Fruit fly (Drosophila melanogaster): ENCODE measurements around the gene Rubicon.
A peak's percentile ranks its signal among the peaks of the same experiment; 100 is the strongest.

DNA sequence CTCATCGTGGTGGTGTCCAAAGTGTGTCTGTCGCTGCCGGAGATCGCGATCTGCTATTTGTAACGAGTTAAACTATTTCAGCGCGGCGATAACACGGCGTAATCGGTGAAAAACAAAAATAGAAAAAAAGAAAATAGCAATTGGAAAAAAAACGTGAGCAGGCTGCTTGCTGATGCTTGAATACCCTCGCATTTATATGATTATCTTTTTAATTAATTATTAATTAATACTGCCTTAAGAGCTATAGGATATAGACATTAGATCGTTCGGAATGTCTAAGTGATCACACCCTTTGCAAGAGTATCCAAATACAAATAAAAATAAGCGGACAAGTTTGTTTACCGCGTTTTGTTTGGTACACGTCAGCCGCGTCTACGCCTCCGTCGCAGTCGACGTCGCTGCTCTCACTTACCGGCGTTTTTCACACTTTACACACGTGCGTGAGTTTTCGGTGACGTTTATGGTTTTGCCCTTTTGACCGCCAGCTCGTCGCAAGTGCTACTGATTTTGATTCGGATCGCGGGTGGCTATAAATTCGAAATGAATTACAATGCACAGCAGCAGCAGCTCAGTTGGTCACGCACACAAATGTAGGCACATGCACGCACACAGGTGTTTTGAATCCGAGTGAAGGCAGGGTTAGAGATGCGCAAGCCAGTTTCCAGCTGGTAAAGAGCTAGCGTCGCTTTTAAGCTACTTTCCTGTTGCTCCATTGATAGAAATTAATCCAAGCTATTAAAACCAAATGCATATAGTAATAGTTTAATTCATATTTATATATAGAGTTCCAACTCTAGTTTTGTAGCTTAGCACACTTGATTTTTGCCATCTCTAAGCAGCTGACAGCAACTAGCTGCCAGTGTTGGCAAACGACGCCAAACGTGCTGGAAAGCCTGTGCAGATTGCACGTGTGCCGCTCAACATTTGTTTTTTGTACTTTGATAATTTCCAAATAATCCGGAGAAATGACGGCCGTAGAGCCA lies 37.5 kb downstream of the Rubicon start, which contains the start of the genes CG2004 and CG1785:
- TF ChIP-seq Rel (GFP tag; optimal IDR thresholded peaks at IDR 0.05), result no peak
- TF ChIP-seq Rel (tag; optimal IDR thresholded peaks at IDR 0.05), result peak; percentile 70
- TF ChIP-seq pan (optimal IDR thresholded peaks at IDR 0.05), result no peak
- TF ChIP-seq brk (GFP tag; optimal IDR thresholded peaks at IDR 0.05), result no peak
- peak; percentile 88 for TF ChIP-seq Myc (optimal IDR thresholded peaks at IDR 0.05)
- no peak for TF ChIP-seq Mio (GFP tag; optimal IDR thresholded peaks at IDR 0.05)
- TF ChIP-seq Dfd (GFP tag; optimal IDR thresholded peaks at IDR 0.05), result no peak
- TF ChIP-seq HLH106 (tag; optimal IDR thresholded peaks at IDR 0.05), result peak; percentile 93
- TF ChIP-seq psq (GFP tag; optimal IDR thresholded peaks at IDR 0.05), result peak; percentile 89
- no peak for TF ChIP-seq Dif (GFP tag; optimal IDR thresholded peaks at IDR 0.05; ENCODE audit: partially characterized antibody)
- peak; percentile 95 for TF ChIP-seq h (GFP tag; optimal IDR thresholded peaks at IDR 0.05)
- TF ChIP-seq dmrt93B (GFP tag; optimal IDR thresholded peaks at IDR 0.05), result peak; percentile 87
- peak; percentile 87 for TF ChIP-seq CG9705 (GFP tag; optimal IDR thresholded peaks at IDR 0.05)
- TF ChIP-seq foxo (GFP tag; optimal IDR thresholded peaks at IDR 0.05), result peak in 1 of 2 experiments; percentile 96
